Worm (Caenorhabditis elegans) whole organism, mixed stage, embryonic: ENCODE data around the gene clec-245.

Experiments
- M03D4.4 ChIP-seq: sonication (generic microtip); optimal IDR thresholded peaks from 2 replicates; lab custom pipeline; 2017; ENCODE audit warnings: mild to moderate bottlenecking, missing genetic modification characterization, missing compliant biosample characterization
- bed-3 ChIP-seq: fragments of 200-800 bp; sonication (Bioruptor generic); optimal IDR thresholded peaks from 3 replicates; lab custom pipeline; 2018; ENCODE audit warnings: mild to moderate bottlenecking, missing genetic modification characterization, moderate library complexity, missing compliant biosample characterization
- ceh-43 ChIP-seq: fragments of 200-800 bp; sonication (Bioruptor generic); optimal IDR thresholded peaks from 2 replicates; lab custom pipeline; 2018; ENCODE audit warnings: mild to moderate bottlenecking, missing genetic modification characterization, moderate library complexity, missing compliant biosample characterization
- ceh-83 ChIP-seq: fragments of 200-800 bp; sonication (Bioruptor generic); optimal IDR thresholded peaks from 2 replicates; lab custom pipeline; 2018; ENCODE audit warnings: mild to moderate bottlenecking, missing genetic modification characterization, missing compliant biosample characterization
- ces-1 ChIP-seq: fragments of 150-350 bp; optimal IDR thresholded peaks from 2 replicates; lab custom pipeline; 2014; ENCODE audit warnings: missing biosample characterization, missing genetic modification reagents, missing genetic modification characterization
- cnd-1 ChIP-seq: fragments of 200-800 bp; sonication (Bioruptor generic); optimal IDR thresholded peaks from 2 replicates; lab custom pipeline; 2018; ENCODE audit warnings: mild to moderate bottlenecking, missing genetic modification characterization, missing compliant biosample characterization
- drap-1 ChIP-seq: fragments of 200-800 bp; sonication (Bioruptor generic); optimal IDR thresholded peaks from 3 replicates; lab custom pipeline; 2018; ENCODE audit warnings: mild to moderate bottlenecking, missing genetic modification characterization, missing compliant biosample characterization
- elt-1 ChIP-seq: sonication (generic microtip); optimal IDR thresholded peaks from 2 replicates; lab custom pipeline; 2017; ENCODE audit warnings: missing genetic modification characterization, mild to moderate bottlenecking, missing compliant biosample characterization, antibody characterized with exemption, moderate library complexity, borderline replicate concordance; ENCODE audit not compliant: insufficient read depth
- elt-3 ChIP-seq: fragments of 150-350 bp; optimal IDR thresholded peaks from 2 replicates; lab custom pipeline; 2014; ENCODE audit warnings: missing biosample characterization, missing genetic modification characterization
- flh-1 ChIP-seq: fragments of 200-800 bp; sonication (Bioruptor generic); optimal IDR thresholded peaks from 2 replicates; lab custom pipeline; 2018; ENCODE audit warnings: mild to moderate bottlenecking, missing genetic modification characterization, moderate library complexity, missing compliant biosample characterization
- ham-2 ChIP-seq: fragments of 200-800 bp; sonication (Bioruptor generic); optimal IDR thresholded peaks from 2 replicates; lab custom pipeline; 2018; ENCODE audit warnings: mild to moderate bottlenecking, missing genetic modification characterization, missing compliant biosample characterization
- hlh-1 ChIP-seq: fragments of 150-350 bp; optimal IDR thresholded peaks from 2 replicates; lab custom pipeline; 2014; ENCODE audit warnings: missing biosample characterization, missing genetic modification reagents, missing genetic modification characterization
- lin-13 ChIP-seq: fragments of 150-350 bp; optimal IDR thresholded peaks from 2 replicates; lab custom pipeline; 2014; ENCODE audit warnings: missing biosample characterization, missing genetic modification characterization
- lin-32 ChIP-seq: fragments of 200-800 bp; sonication (Bioruptor generic); optimal IDR thresholded peaks from 2 replicates; lab custom pipeline; 2018; ENCODE audit warnings: mild to moderate bottlenecking, missing genetic modification characterization, missing compliant biosample characterization
- lsy-2 ChIP-seq: fragments of 150-350 bp; optimal IDR thresholded peaks from 2 replicates; lab custom pipeline; 2014; ENCODE audit warnings: missing biosample characterization, missing genetic modification characterization
- mab-5 ChIP-seq: fragments of 150-350 bp; optimal IDR thresholded peaks from 2 replicates; lab custom pipeline; 2014; ENCODE audit warnings: missing biosample characterization, missing genetic modification characterization
- mep-1 ChIP-seq: fragments of 150-350 bp; optimal IDR thresholded peaks from 2 replicates; lab custom pipeline; 2017; ENCODE audit warnings: missing biosample characterization, missing genetic modification reagents, missing genetic modification characterization, inconsistent platforms
- mls-2 ChIP-seq: sonication (generic microtip); optimal IDR thresholded peaks from 2 replicates; lab custom pipeline; 2016; ENCODE audit warnings: mild to moderate bottlenecking, missing genetic modification characterization, moderate library complexity, missing compliant biosample characterization
- nhr-12 ChIP-seq: fragments of 150-350 bp; optimal IDR thresholded peaks from 2 replicates; lab custom pipeline; 2014; ENCODE audit warnings: missing biosample characterization, missing genetic modification characterization
- nhr-2 ChIP-seq: fragments of 150-350 bp; optimal IDR thresholded peaks from 2 replicates; lab custom pipeline; 2014; ENCODE audit warnings: missing biosample characterization, missing genetic modification characterization
- nhr-237 ChIP-seq: fragments of 150-350 bp; optimal IDR thresholded peaks from 2 replicates; lab custom pipeline; 2014; ENCODE audit warnings: missing biosample characterization, missing genetic modification characterization
- nhr-28 ChIP-seq: fragments of 150-350 bp; optimal IDR thresholded peaks from 2 replicates; lab custom pipeline; 2014; ENCODE audit warnings: missing biosample characterization, missing genetic modification characterization
- nhr-76 ChIP-seq: sonication (generic microtip); optimal IDR thresholded peaks from 2 replicates; lab custom pipeline; 2017; ENCODE audit warnings: missing biosample characterization, missing genetic modification characterization
- pha-4 ChIP-seq: fragments of 150-350 bp; optimal IDR thresholded peaks from 2 replicates; lab custom pipeline; 2018; ENCODE audit warnings: missing biosample characterization, missing genetic modification reagents, missing genetic modification characterization
- sem-2 ChIP-seq: fragments of 200-800 bp; sonication (Bioruptor generic); optimal IDR thresholded peaks from 2 replicates; lab custom pipeline; 2018; ENCODE audit warnings: mild to moderate bottlenecking, missing genetic modification characterization, missing compliant biosample characterization
- snpc-4 ChIP-seq: fragments of 150-350 bp; optimal IDR thresholded peaks from 2 replicates; lab custom pipeline; 2014; ENCODE audit warnings: missing biosample characterization, missing genetic modification characterization
- tbx-8 ChIP-seq: fragments of 200-800 bp; sonication (Bioruptor generic); optimal IDR thresholded peaks from 2 replicates; lab custom pipeline; 2018; ENCODE audit warnings: mild to moderate bottlenecking, missing genetic modification characterization, moderate library complexity, missing compliant biosample characterization
- unc-120 ChIP-seq: sonication (generic microtip); optimal IDR thresholded peaks from 2 replicates; lab custom pipeline; 2017; ENCODE audit warnings: missing genetic modification characterization, missing compliant biosample characterization; ENCODE audit not compliant: poor library complexity, severe bottlenecking
- unc-39 ChIP-seq: fragments of 150-350 bp; optimal IDR thresholded peaks from 2 replicates; lab custom pipeline; 2014; ENCODE audit warnings: missing biosample characterization, missing genetic modification characterization
- unc-62 ChIP-seq: fragments of 150-350 bp; optimal IDR thresholded peaks from 2 replicates; lab custom pipeline; 2014; ENCODE audit warnings: missing biosample characterization, missing genetic modification reagents, missing genetic modification characterization
- zip-8 ChIP-seq: fragments of 150-350 bp; optimal IDR thresholded peaks from 2 replicates; lab custom pipeline; 2014; ENCODE audit warnings: missing biosample characterization, missing genetic modification characterization
- ztf-11 ChIP-seq: fragments of 150-350 bp; optimal IDR thresholded peaks from 2 replicates; lab custom pipeline; 2014; ENCODE audit warnings: missing biosample characterization, missing genetic modification characterization

The clec-245 gene

DNA sequence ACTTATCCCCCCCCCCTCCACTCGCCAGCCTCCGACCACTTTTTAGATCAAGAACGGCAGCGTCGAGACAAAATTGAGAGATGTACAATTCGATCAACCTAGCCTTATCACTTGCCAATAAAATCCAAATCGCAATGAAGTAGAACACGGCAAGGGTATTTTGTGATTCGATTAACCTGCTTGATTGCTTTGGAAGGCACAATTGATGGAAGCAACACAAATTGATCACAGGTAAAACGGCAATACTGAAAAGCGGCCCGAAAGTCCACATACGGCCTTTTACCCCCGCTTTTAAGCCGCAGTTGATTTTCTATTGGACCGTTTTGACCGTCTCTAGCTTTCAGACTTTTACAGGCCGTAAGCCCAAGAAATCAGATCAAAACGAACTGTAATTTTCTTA, at the start of gene clec-245:
Gene clec-245, minus strand, starts transcription at position 101 of the 400 bp plus-strand sequence.
- TF ChIP-seq drap-1: no peak
- no peak for TF ChIP-seq ham-2 (GFP tag; lab: Kevin White, UChicago)
- no peak for TF ChIP-seq unc-62
- no peak for TF ChIP-seq lin-32 (GFP tag; lab: Kevin White, UChicago)
- no peak for TF ChIP-seq ceh-43
- TF ChIP-seq tbx-8 (GFP tag; lab: Kevin White, UChicago): no peak
- no peak for TF ChIP-seq nhr-2 (tag; lab: Kevin White, UChicago)
- no peak for TF ChIP-seq unc-120 (tag; lab: Kevin White, UChicago)

DNA sequence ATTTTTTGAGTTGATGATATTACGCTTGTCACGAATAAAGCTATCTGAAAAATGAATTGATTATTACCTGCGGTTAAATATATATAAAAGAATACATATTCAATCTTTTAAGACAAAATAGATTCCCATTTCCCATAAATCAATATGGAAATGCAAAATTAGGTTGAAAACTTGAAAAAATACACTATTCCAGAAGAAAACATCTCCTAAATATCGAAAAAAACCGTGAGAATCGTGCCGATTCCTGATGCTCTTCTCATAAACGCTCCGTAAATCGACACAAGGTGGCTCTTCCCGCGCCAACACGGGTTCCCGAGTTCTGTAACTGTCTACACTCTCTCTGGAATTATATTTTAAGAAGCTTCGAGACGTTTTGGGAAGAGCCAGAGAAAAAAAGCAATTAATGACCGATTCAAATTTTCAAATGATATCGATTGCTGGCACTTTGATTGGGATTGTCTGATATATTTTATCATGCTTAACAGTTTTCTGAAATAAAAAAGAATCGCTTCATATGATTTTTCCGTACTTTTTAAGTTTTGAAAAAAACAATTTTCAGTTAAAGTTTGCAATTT, 48.6 kb upstream of the clec-245 start, which contains the start of gene R10E8.3:
Gene R10E8.3, minus strand, starts transcription at position 51 of the 575 bp plus-strand sequence.
- TF ChIP-seq ceh-83 (GFP tag; lab: Kevin White, UChicago) (no peak), hlh-1 (no peak), lin-32 (GFP tag; lab: Kevin White, UChicago) (no peak), bed-3 (GFP tag; lab: Kevin White, UChicago) (no peak), ztf-11 (tag; lab: Kevin White, UChicago) (no peak), nhr-28 (no peak), ces-1 (GFP tag; lab: Kevin White, UChicago) (no peak), sem-2 (GFP tag; lab: Kevin White, UChicago) (no peak), lin-13 (no peak), nhr-12 (tag; lab: Kevin White, UChicago) (no peak), mep-1 (no peak), snpc-4 (no peak), zip-8 (tag; lab: Kevin White, UChicago) (no peak), unc-39 (tag; lab: Kevin White, UChicago) (no peak), mls-2 (tag; lab: Kevin White, UChicago) (no peak), elt-1 (no peak), ham-2 (GFP tag; lab: Kevin White, UChicago) (no peak), pha-4 (tag; lab: Kevin White, UChicago) (no peak), cnd-1 (tag; lab: Kevin White, UChicago) (no peak), tbx-8 (GFP tag; lab: Kevin White, UChicago) (no peak)

DNA sequence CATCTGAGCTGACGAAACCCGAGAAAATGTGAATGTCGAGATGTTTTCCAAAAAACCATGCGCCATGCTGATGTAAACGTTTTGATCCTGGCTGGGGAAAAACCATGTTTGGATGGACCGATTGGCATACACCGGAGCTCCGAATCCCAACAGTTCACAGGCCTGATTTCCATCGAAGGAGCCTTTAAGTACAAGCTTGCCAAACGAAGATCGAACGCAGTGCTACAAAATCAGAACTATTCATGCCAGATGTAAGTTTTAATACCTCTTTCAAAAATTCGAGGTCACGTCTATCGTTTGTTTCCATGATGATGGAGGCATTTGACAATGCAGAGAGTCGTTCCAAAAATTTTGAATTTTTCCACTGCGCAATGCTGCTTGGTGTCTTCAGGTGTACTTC, 47.6 kb upstream of the clec-245 start:
- TF ChIP-seq lsy-2 (no peak), nhr-12 (tag; lab: Kevin White, UChicago) (no peak), ham-2 (GFP tag; lab: Kevin White, UChicago) (no peak), sem-2 (GFP tag; lab: Kevin White, UChicago) (no peak), tbx-8 (GFP tag; lab: Kevin White, UChicago) (no peak), nhr-28 (no peak), ces-1 (GFP tag; lab: Kevin White, UChicago) (no peak), unc-62 (no peak), unc-120 (tag; lab: Kevin White, UChicago) (no peak), elt-1 (no peak), pha-4 (tag; lab: Kevin White, UChicago) (no peak), nhr-237 (tag; lab: Kevin White, UChicago) (no peak), ceh-83 (GFP tag; lab: Kevin White, UChicago) (no peak)
- TF ChIP-seq, all 35 proteins: peak for 0

DNA sequence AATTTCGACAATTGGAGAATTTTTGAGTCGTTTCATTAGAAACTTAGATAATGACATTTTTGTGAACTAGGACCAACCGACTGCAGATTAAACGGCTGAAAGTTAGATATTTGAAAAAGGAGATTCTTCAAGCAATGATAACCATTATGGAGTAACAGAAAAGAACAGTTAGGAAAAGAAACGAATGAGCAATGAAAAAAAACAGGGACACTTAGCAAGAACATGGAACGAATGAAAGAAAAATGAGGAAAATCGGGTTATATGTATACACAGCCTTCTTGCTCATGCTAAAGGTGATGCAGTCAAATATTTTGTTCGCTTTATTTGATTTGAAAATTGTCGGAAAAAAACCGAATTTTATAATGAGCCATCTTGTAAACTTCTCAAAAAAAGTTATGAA, 36.1 kb upstream of the clec-245 start, which contains the start of gene F16H6.10:
Gene F16H6.10, minus strand, starts transcription at position 101 of the 400 bp plus-strand sequence.
- TF ChIP-seq M03D4.4 (tag; lab: Kevin White, UChicago) (no peak), mep-1 (no peak), ztf-11 (tag; lab: Kevin White, UChicago) (no peak), flh-1 (no peak), nhr-12 (tag; lab: Kevin White, UChicago) (no peak), nhr-76 (tag; lab: Kevin White, UChicago) (no peak), unc-120 (tag; lab: Kevin White, UChicago) (no peak), lin-13 (no peak), elt-3 (tag; lab: Kevin White, UChicago) (no peak), mab-5 (no peak), unc-62 (no peak), nhr-237 (tag; lab: Kevin White, UChicago) (no peak), hlh-1 (no peak)
